Worm (Caenorhabditis elegans): Measurements from ENCODE around the gene hex-3.

DNA sequence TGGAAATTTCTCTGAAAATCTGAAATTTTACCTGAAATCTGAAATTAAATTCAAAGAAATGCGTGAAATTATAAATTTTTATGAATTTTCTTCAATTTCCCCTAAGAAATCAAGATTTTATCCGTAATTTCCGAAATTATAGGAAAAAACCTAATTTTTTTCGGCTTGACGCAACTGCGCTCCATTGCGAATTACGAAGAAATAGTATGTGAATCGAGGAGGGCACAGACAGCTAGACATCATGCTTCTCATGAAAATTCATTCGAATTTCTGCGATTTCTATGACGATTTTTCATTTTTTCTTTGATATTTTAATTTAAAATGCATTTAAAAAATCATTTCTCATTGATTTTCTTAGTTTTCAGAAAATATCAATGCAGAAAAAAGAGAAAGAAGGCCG lies 33.0 kb downstream of the hex-3 start:
- TF ChIP-seq F13H6.1 (tag; optimal IDR thresholded peaks at IDR 0.05) (no peak), pha-4 (tag; optimal IDR thresholded peaks at IDR 0.05) (no peak), pqm-1 (tag; optimal IDR thresholded peaks at IDR 0.05) (no peak), sox-4 (tag; optimal IDR thresholded peaks at IDR 0.05) (no peak), tbx-7 (tag; optimal IDR thresholded peaks at IDR 0.05) (no peak), K02D7.2 (tag; optimal IDR thresholded peaks at IDR 0.05) (no peak), ama-1 (optimal IDR thresholded peaks at IDR 0.05) (no peak), ceh-45 (GFP tag; IDR thresholded peaks at IDR 0.05) (no peak), hlh-15 (tag; optimal IDR thresholded peaks at IDR 0.05) (no peak), ets-4 (tag; optimal IDR thresholded peaks at IDR 0.05) (no peak), odd-2 (tag; optimal IDR thresholded peaks at IDR 0.05) (no peak)

Measured in whole organism, late embryonic.